Fruit fly (Drosophila melanogaster): ENCODE measurements around the gene CG6012.

Gene CG6012

dm6 chr2L:16837672-16838071, 23.6 kb downstream of the CG6012 start, which contains the start of the genes SclA and SclB:
TSS of gene SclA (plus strand) at chr2L:16837972.
TSS of gene SclB (plus strand) at chr2L:16837972.
- peak; percentile 1 for TF ChIP-seq kay (GFP tag; ENCODE audit: borderline replicate concordance)
- TF ChIP-seq Clk (GFP tag; optimal IDR thresholded peaks at IDR 0.05): no peak

DNA sequence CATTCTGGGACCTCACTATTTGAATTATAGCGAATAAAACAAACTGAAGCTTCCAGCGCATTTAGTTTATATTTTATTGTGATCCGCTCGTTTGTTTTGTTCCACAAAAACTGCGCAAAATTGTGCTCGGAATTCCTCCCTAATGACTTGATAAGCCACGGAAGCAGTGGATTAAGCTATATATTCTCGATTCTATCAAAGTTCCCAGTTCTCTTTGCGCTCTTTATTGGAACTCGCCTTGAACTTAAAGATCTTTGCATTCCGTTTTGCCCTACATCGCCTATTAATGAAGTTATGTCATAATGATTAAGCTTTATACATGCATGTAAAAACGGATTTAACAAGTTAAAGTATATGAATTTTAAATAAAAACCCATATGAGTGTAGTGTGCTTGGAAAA, 24.1 kb downstream of the CG6012 start, which contains the start of gene Nepl9:
Gene Nepl9 (minus strand): TSS at position 101 of the 400 bp plus-strand sequence.
- TF ChIP-seq ovo (GFP tag; optimal IDR thresholded peaks at IDR 0.05): no peak
- no peak for TF ChIP-seq toe (GFP tag; optimal IDR thresholded peaks at IDR 0.05)
- TF ChIP-seq CG1620 (GFP tag; optimal IDR thresholded peaks at IDR 0.05): no peak
- TF ChIP-seq kay (GFP tag; ENCODE audit: borderline replicate concordance): no peak
- no peak for TF ChIP-seq CG11617 (GFP tag; optimal IDR thresholded peaks at IDR 0.05)
- TF ChIP-seq cnc (optimal IDR thresholded peaks at IDR 0.05): no peak
- no peak for TF ChIP-seq CG33017 (tag; optimal IDR thresholded peaks at IDR 0.05)
- TF ChIP-seq Crg-1 (GFP tag; optimal IDR thresholded peaks at IDR 0.05): no peak
- TF ChIP-seq CG14711 (tag; optimal IDR thresholded peaks at IDR 0.05): no peak
- no peak for TF ChIP-seq Clk (GFP tag; optimal IDR thresholded peaks at IDR 0.05)
- no peak for TF ChIP-seq CG5204 (GFP tag; optimal IDR thresholded peaks at IDR 0.05)
- TF ChIP-seq cic (GFP tag; optimal IDR thresholded peaks at IDR 0.05): no peak
- TF ChIP-seq CG7045 (GFP tag; optimal IDR thresholded peaks at IDR 0.05): no peak
- no peak for TF ChIP-seq Mnt (GFP tag; optimal IDR thresholded peaks at IDR 0.05)
- no peak for TF ChIP-seq CG7101 (tag; optimal IDR thresholded peaks at IDR 0.05)

DNA sequence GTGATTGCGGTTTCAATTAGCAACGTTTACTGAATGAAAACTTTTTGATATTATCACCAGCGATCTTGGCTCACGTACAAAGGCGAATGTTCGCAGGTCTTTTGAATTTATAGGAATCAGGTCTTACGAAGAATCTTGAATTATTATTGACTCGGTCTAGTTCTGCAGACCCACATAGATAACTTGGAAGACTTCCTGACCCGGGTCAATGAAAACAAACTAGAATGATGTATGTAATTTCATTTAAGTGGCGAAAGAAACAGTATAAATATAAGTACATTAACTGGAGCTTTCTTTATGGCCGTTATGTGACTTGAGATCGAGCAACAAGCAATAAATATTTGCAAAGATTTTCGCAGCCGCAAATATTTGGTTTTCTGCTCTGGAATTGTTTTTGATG, 26.9 kb downstream of the CG6012 start, which contains the start of gene CG13282:
Gene CG13282 (minus strand): TSS at position 101 of the 400 bp plus-strand sequence.
- TF ChIP-seq bab1 (GFP tag; optimal IDR thresholded peaks at IDR 0.05) (no peak), CG7101 (tag; optimal IDR thresholded peaks at IDR 0.05) (no peak), cic (GFP tag; optimal IDR thresholded peaks at IDR 0.05) (no peak), CG12768 (GFP tag; optimal IDR thresholded peaks at IDR 0.05) (no peak), CG7045 (GFP tag; optimal IDR thresholded peaks at IDR 0.05) (no peak), CG33017 (tag; optimal IDR thresholded peaks at IDR 0.05) (no peak), toe (GFP tag; optimal IDR thresholded peaks at IDR 0.05) (no peak), pad (GFP tag; optimal IDR thresholded peaks at IDR 0.05) (no peak), kay (GFP tag; ENCODE audit: borderline replicate concordance) (no peak), Mnt (GFP tag; optimal IDR thresholded peaks at IDR 0.05) (no peak), cnc (optimal IDR thresholded peaks at IDR 0.05) (no peak), Clk (GFP tag; optimal IDR thresholded peaks at IDR 0.05) (no peak), CG5204 (GFP tag; optimal IDR thresholded peaks at IDR 0.05) (no peak), CG11617 (GFP tag; optimal IDR thresholded peaks at IDR 0.05) (no peak), CG14711 (tag; optimal IDR thresholded peaks at IDR 0.05) (no peak), ovo (GFP tag; optimal IDR thresholded peaks at IDR 0.05) (no peak), Crg-1 (GFP tag; optimal IDR thresholded peaks at IDR 0.05) (no peak), Hr96 (GFP tag; optimal IDR thresholded peaks at IDR 0.05) (no peak)

- no peak for TF ChIP-seq Clk (GFP tag; optimal IDR thresholded peaks at IDR 0.05)
- TF ChIP-seq Hr96 (GFP tag; optimal IDR thresholded peaks at IDR 0.05): no peak
- peak; percentile 6 for TF ChIP-seq bab1 (GFP tag; optimal IDR thresholded peaks at IDR 0.05)
- TF ChIP-seq CG11617 (GFP tag; optimal IDR thresholded peaks at IDR 0.05): no peak
- no peak for TF ChIP-seq Crg-1 (GFP tag; optimal IDR thresholded peaks at IDR 0.05)
- peak; percentile 40 for TF ChIP-seq CG14711 (tag; optimal IDR thresholded peaks at IDR 0.05)
- no peak for TF ChIP-seq CG1620 (GFP tag; optimal IDR thresholded peaks at IDR 0.05)
- no peak for TF ChIP-seq CG7045 (GFP tag; optimal IDR thresholded peaks at IDR 0.05)
- no peak for TF ChIP-seq cnc (optimal IDR thresholded peaks at IDR 0.05)
- no peak for TF ChIP-seq cic (GFP tag; optimal IDR thresholded peaks at IDR 0.05)
- peak; percentile 3 for TF ChIP-seq tj (GFP tag; optimal IDR thresholded peaks at IDR 0.05)
- peak; percentile 65 for TF ChIP-seq Mnt (GFP tag; optimal IDR thresholded peaks at IDR 0.05)
- no peak for TF ChIP-seq kay (GFP tag; ENCODE audit: borderline replicate concordance)
- TF ChIP-seq toe (GFP tag; optimal IDR thresholded peaks at IDR 0.05): peak; percentile 10
- no peak for TF ChIP-seq CG33017 (tag; optimal IDR thresholded peaks at IDR 0.05)
- no peak for TF ChIP-seq CG7101 (tag; optimal IDR thresholded peaks at IDR 0.05)
Measured at dm6 chr2L:16826872-16827506, 34.3 kb downstream of the CG6012 start, which contains the start of gene AspRS-m. TSS of gene AspRS-m (plus strand) at chr2L:16827078.

dm6 chr2L:16824905-16825333, 36.4 kb downstream of the CG6012 start, which contains the start of gene Cse1:
TSS of gene Cse1 (minus strand) at chr2L:16825207.
- TF ChIP-seq CG11617 (GFP tag; optimal IDR thresholded peaks at IDR 0.05) (peak; percentile 7), Crg-1 (GFP tag; optimal IDR thresholded peaks at IDR 0.05) (peak; percentile 12), bab1 (GFP tag; optimal IDR thresholded peaks at IDR 0.05) (peak; percentile 10), Mnt (GFP tag; optimal IDR thresholded peaks at IDR 0.05) (peak; percentile 53), Clk (GFP tag; optimal IDR thresholded peaks at IDR 0.05) (no peak), CG33017 (tag; optimal IDR thresholded peaks at IDR 0.05) (no peak)

- TF ChIP-seq ovo (GFP tag; optimal IDR thresholded peaks at IDR 0.05) (no peak), CG11617 (GFP tag; optimal IDR thresholded peaks at IDR 0.05) (no peak), CG7101 (tag; optimal IDR thresholded peaks at IDR 0.05) (no peak), cic (GFP tag; optimal IDR thresholded peaks at IDR 0.05) (no peak), CG1620 (GFP tag; optimal IDR thresholded peaks at IDR 0.05) (no peak), CG14711 (tag; optimal IDR thresholded peaks at IDR 0.05) (no peak), toe (GFP tag; optimal IDR thresholded peaks at IDR 0.05) (no peak), cnc (optimal IDR thresholded peaks at IDR 0.05) (no peak), Hr96 (GFP tag; optimal IDR thresholded peaks at IDR 0.05) (no peak), CG12768 (GFP tag; optimal IDR thresholded peaks at IDR 0.05) (no peak), kay (GFP tag; ENCODE audit: borderline replicate concordance) (no peak), Crg-1 (GFP tag; optimal IDR thresholded peaks at IDR 0.05) (no peak), tj (GFP tag; optimal IDR thresholded peaks at IDR 0.05) (no peak), CG33017 (tag; optimal IDR thresholded peaks at IDR 0.05) (no peak), bab1 (GFP tag; optimal IDR thresholded peaks at IDR 0.05) (no peak)
Measured at dm6 chr2L:16820993-16821392, 40.3 kb downstream of the CG6012 start, which contains the start of gene CG13280. TSS of gene CG13280 (minus strand) at chr2L:16821093.

All from whole organism, adult.